ENCODE assay signal across 1 fruit fly cellular context in the genomic region with DNA sequence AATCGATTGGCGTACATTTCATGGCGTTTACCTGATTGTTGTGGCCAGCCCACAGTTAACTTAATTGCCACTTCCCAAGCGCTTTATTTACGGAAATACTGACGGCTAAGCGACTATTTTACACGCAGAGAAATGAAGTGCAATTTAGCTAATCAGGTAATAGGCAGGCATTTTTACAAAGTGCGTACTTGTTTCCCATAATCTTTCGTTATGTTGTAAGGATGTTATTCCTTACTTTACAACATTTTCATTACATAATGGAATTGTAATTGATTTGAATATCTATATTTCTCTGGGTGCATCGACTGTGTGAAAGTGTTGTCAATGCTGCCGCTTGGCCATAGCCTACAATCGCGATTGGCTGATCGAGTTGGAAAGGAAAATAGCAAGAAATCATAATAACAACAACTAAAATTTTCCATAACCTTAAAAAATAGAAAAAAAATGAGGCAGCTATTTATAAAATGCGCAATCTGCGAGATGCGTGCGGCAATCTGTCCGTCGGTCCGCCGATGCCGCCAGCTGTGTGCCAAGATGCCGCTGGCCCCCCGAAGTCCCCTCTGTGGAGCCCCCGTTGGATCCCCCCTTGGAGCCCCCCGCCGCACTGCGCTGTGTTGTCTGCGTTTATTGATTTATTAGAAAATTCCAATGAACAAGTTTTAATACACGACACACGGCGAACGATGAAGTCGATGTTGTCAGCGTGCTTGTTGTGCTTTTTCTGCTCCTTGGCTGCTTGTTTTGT.
TF ChIP-seq lines count a peak whose summit lies in the region.

No protein-coding gene starts in this region.

TF ChIP-seq in whole organism, embryonic, 481 proteins besides CTCF, POLR2A, EP300 and RAD21 (continued from another document and continues in another):
- TF ChIP-seq Jarid2 (GFP tag; optimal IDR thresholded peaks at IDR 0.05; lab: Kevin White, UChicago) = no peak
- peak; percentile 44 for TF ChIP-seq bab2 (GFP tag; optimal IDR thresholded peaks at IDR 0.05; lab: Kevin White, UChicago)
- peak; percentile 91 for TF ChIP-seq Ets65A (GFP tag; lab: Kevin White, UChicago)
- TF ChIP-seq mam (GFP tag; optimal IDR thresholded peaks at IDR 0.05; lab: Kevin White, UChicago) = peak; percentile 35
- no peak for TF ChIP-seq Six4 (GFP tag; optimal IDR thresholded peaks at IDR 0.05; lab: Kevin White, UChicago)
- TF ChIP-seq CG12659 (GFP tag; optimal IDR thresholded peaks at IDR 0.05; lab: Kevin White, UChicago) = peak; percentile 24
- TF ChIP-seq nmo (GFP tag; optimal IDR thresholded peaks at IDR 0.05; lab: Kevin White, UChicago) = peak; percentile 58
- TF ChIP-seq CG13894 (tag; optimal IDR thresholded peaks at IDR 0.05; lab: Kevin White, UChicago) = no peak
- TF ChIP-seq CG4617 (GFP tag; optimal IDR thresholded peaks at IDR 0.05; lab: Kevin White, UChicago; ENCODE audit: borderline replicate concordance) = no peak
- TF ChIP-seq HLH3B (GFP tag; IDR thresholded peaks at IDR 0.05; lab: Robert Waterston, UW) = peak; percentile 72
- no peak for TF ChIP-seq HLH4C (GFP tag; IDR thresholded peaks at IDR 0.05; lab: Robert Waterston, UW; ENCODE audit: partially characterized antibody)
- TF ChIP-seq CG9609 (GFP tag; optimal IDR thresholded peaks at IDR 0.05; lab: Kevin White, UChicago) = peak; percentile 37
- peak; percentile 5 for TF ChIP-seq CG10267 (tag; optimal IDR thresholded peaks at IDR 0.05; lab: Kevin White, UChicago)
- TF ChIP-seq jing (GFP tag; optimal IDR thresholded peaks at IDR 0.05; lab: Kevin White, UChicago) = peak; percentile 31
- peak; percentile 36 for TF ChIP-seq fd3F (GFP tag; optimal IDR thresholded peaks at IDR 0.05; lab: Kevin White, UChicago)
- TF ChIP-seq lola (GFP tag; optimal IDR thresholded peaks at IDR 0.05; lab: Kevin White, UChicago) = no peak
- TF ChIP-seq Mes4 (GFP tag; optimal IDR thresholded peaks at IDR 0.05; lab: Kevin White, UChicago) = peak; percentile 36
- TF ChIP-seq CG10959 (GFP tag; IDR thresholded peaks at IDR 0.05; lab: Robert Waterston, UW) = no peak
- TF ChIP-seq gfzf (GFP tag; optimal IDR thresholded peaks at IDR 0.05; lab: Kevin White, UChicago) = no peak
- peak; percentile 61 for TF ChIP-seq az2 (GFP tag; optimal IDR thresholded peaks at IDR 0.05; lab: Kevin White, UChicago)
- TF ChIP-seq onecut (GFP tag; IDR thresholded peaks at IDR 0.05; lab: Robert Waterston, UW) = 0 out of 2 replicates have a peak, but pooled peaks have one; percentile 32
- TF ChIP-seq CG12219 (GFP tag; optimal IDR thresholded peaks at IDR 0.05; lab: Kevin White, UChicago) = peak; percentile 52
- TF ChIP-seq Myb (GFP tag; optimal IDR thresholded peaks at IDR 0.05; lab: Kevin White, UChicago) = peak; percentile 22
- TF ChIP-seq sob (GFP tag; IDR thresholded peaks at IDR 0.05; lab: Robert Waterston, UW) = peak; percentile 46; the same call in 1 of the 2 replicates
- TF ChIP-seq Xbp1 (GFP tag; optimal IDR thresholded peaks at IDR 0.05; lab: Kevin White, UChicago) = peak; percentile 69
- TF ChIP-seq esg (GFP tag; conservative IDR thresholded peaks at IDR 0.05; lab: Robert Waterston, UW) = peak; percentile 42
- TF ChIP-seq nom (GFP tag; optimal IDR thresholded peaks at IDR 0.05; lab: Kevin White, UChicago) = peak; percentile 33
- no peak for TF ChIP-seq Lhr (GFP tag; optimal IDR thresholded peaks at IDR 0.05; lab: Kevin White, UChicago)
- peak; percentile 40 for TF ChIP-seq Hr3 (GFP tag; optimal IDR thresholded peaks at IDR 0.05; lab: Kevin White, UChicago)
- TF ChIP-seq br (optimal IDR thresholded peaks at IDR 0.05; lab: Kevin White, UChicago) = no peak
- TF ChIP-seq dimm (GFP tag; IDR thresholded peaks at IDR 0.05; lab: Robert Waterston, UW) = peak; percentile 30; the same call in 1 of the 2 replicates
- peak; percentile 51 to 81 for TF ChIP-seq Pdp1 (GFP tag; optimal IDR thresholded peaks at IDR 0.05; lab: Kevin White, UChicago)
- peak; percentile 17 for TF ChIP-seq Dad (GFP tag; optimal IDR thresholded peaks at IDR 0.05; lab: Kevin White, UChicago)
- TF ChIP-seq Vsx1 (GFP tag; optimal IDR thresholded peaks at IDR 0.05; lab: Kevin White, UChicago) = no peak
- peak; percentile 61 for TF ChIP-seq Abd-B (GFP tag; optimal IDR thresholded peaks at IDR 0.05; lab: Kevin White, UChicago)
- TF ChIP-seq Gug (GFP tag; IDR thresholded peaks at IDR 0.05; lab: Robert Waterston, UW) = peak; percentile 39; the same call in 1 of the 4 replicates
- TF ChIP-seq CG9817 (tag; optimal IDR thresholded peaks at IDR 0.05; lab: Kevin White, UChicago) = peak; percentile 47
- peak; percentile 55 for TF ChIP-seq Antp (GFP tag; optimal IDR thresholded peaks at IDR 0.05; lab: Kevin White, UChicago)
- TF ChIP-seq disco-r (GFP tag; optimal IDR thresholded peaks at IDR 0.05; lab: Kevin White, UChicago) = no peak
- TF ChIP-seq nau (GFP tag; optimal IDR thresholded peaks at IDR 0.05; lab: Kevin White, UChicago) = peak; percentile 32
- TF ChIP-seq kay (GFP tag; optimal IDR thresholded peaks at IDR 0.05; lab: Kevin White, UChicago) = no peak
- TF ChIP-seq Lpt (GFP tag; optimal IDR thresholded peaks at IDR 0.05; lab: Kevin White, UChicago) = no peak
- no peak for TF ChIP-seq CG17612 (GFP tag; IDR thresholded peaks at IDR 0.05; lab: Robert Waterston, UW)
- no peak for TF ChIP-seq sqz (GFP tag; optimal IDR thresholded peaks at IDR 0.05; lab: Kevin White, UChicago)
- no peak for TF ChIP-seq eyg (GFP tag; optimal IDR thresholded peaks at IDR 0.05; lab: Kevin White, UChicago)
- TF ChIP-seq Blimp-1 (GFP tag; optimal IDR thresholded peaks at IDR 0.05; lab: Kevin White, UChicago) = peak; percentile 70
- TF ChIP-seq E2f2 (GFP tag; IDR thresholded peaks at IDR 0.05; lab: Robert Waterston, UW) = no peak
- no peak for TF ChIP-seq CG10462 (GFP tag; optimal IDR thresholded peaks at IDR 0.05; lab: Kevin White, UChicago)
- peak; percentile 80 for TF ChIP-seq Med (GFP tag; lab: Kevin White, UChicago)
- TF ChIP-seq CG2889 (GFP tag; IDR thresholded peaks at IDR 0.05; lab: Robert Waterston, UW) = no peak
- TF ChIP-seq emc (GFP tag; optimal IDR thresholded peaks at IDR 0.05; lab: Kevin White, UChicago) = no peak
- TF ChIP-seq Sox102F (GFP tag; optimal IDR thresholded peaks at IDR 0.05; lab: Kevin White, UChicago) = peak; percentile 85
- TF ChIP-seq row (GFP tag; IDR thresholded peaks at IDR 0.05; lab: Robert Waterston, UW) = peak; percentile 62
- TF ChIP-seq da (GFP tag; optimal IDR thresholded peaks at IDR 0.05; lab: Kevin White, UChicago) = no peak
- TF ChIP-seq H2.0 (GFP tag; IDR thresholded peaks at IDR 0.05; lab: Robert Waterston, UW) = peak; percentile 47
- no peak for TF ChIP-seq CG6654 (GFP tag; optimal IDR thresholded peaks at IDR 0.05; lab: Kevin White, UChicago)
- TF ChIP-seq Hr78 (GFP tag; optimal IDR thresholded peaks at IDR 0.05; lab: Kevin White, UChicago) = no peak
- no peak for TF ChIP-seq CG42726 (GFP tag; IDR thresholded peaks at IDR 0.05; lab: Robert Waterston, UW; ENCODE audit: partially characterized antibody)
- no peak for TF ChIP-seq CG9797 (GFP tag; optimal IDR thresholded peaks at IDR 0.05; lab: Kevin White, UChicago)
- no peak for TF ChIP-seq hkb (optimal IDR thresholded peaks at IDR 0.05; lab: Kevin White, UChicago)
- peak; percentile 63 for TF ChIP-seq hkb (GFP tag; IDR thresholded peaks at IDR 0.05; lab: Robert Waterston, UW)
- TF ChIP-seq CG30431 (GFP tag; optimal IDR thresholded peaks at IDR 0.05; lab: Kevin White, UChicago) = no peak
- no peak for TF ChIP-seq CG10147 (GFP tag; optimal IDR thresholded peaks at IDR 0.05; lab: Kevin White, UChicago)
- peak; percentile 38 for TF ChIP-seq CG4424 (GFP tag; optimal IDR thresholded peaks at IDR 0.05; lab: Kevin White, UChicago)
- peak; percentile 45; the same call in 1 of the 2 replicates for TF ChIP-seq CG1024 (GFP tag; IDR thresholded peaks at IDR 0.05; lab: Robert Waterston, UW)
- peak; percentile 47 for TF ChIP-seq CG16863 (GFP tag; optimal IDR thresholded peaks at IDR 0.05; lab: Kevin White, UChicago)
- TF ChIP-seq Hsf (GFP tag; optimal IDR thresholded peaks at IDR 0.05; lab: Kevin White, UChicago) = peak; percentile 56
- peak; percentile 30 to 48 for TF ChIP-seq chif (GFP tag; optimal IDR thresholded peaks at IDR 0.05; lab: Kevin White, UChicago)
- peak; percentile 62 for TF ChIP-seq CG2678 (tag; optimal IDR thresholded peaks at IDR 0.05; lab: Kevin White, UChicago)
- TF ChIP-seq dmrt99B (tag; optimal IDR thresholded peaks at IDR 0.05; lab: Kevin White, UChicago) = peak; percentile 82
- peak; percentile 40; the same call in 1 of the 2 replicates for TF ChIP-seq Awh (GFP tag; IDR thresholded peaks at IDR 0.05; lab: Robert Waterston, UW)
- no peak for TF ChIP-seq knrl (GFP tag; IDR thresholded peaks at IDR 0.05; lab: Robert Waterston, UW; ENCODE audit: partially characterized antibody)
- peak; percentile 38; the same call in 1 of the 2 replicates for TF ChIP-seq CG6689 (GFP tag; IDR thresholded peaks at IDR 0.05; lab: Robert Waterston, UW)
- peak; percentile 33; the same call in 1 of the 3 replicates for TF ChIP-seq sr (GFP tag; IDR thresholded peaks at IDR 0.05; lab: Robert Waterston, UW)
- peak; percentile 13; the same call in 1 of the 2 replicates for TF ChIP-seq danr (GFP tag; IDR thresholded peaks at IDR 0.05; lab: Robert Waterston, UW)
- TF ChIP-seq dmrt11E (tag; optimal IDR thresholded peaks at IDR 0.05; lab: Kevin White, UChicago) = no peak
- peak; percentile 65; the same call in 2 of the 3 replicates for TF ChIP-seq CG34422 (GFP tag; IDR thresholded peaks at IDR 0.05; lab: Robert Waterston, UW)
- 0 out of 2 replicates have a peak, but pooled peaks have one; percentile 11 for TF ChIP-seq dati (GFP tag; IDR thresholded peaks at IDR 0.05; lab: Robert Waterston, UW)
- no peak for TF ChIP-seq lov (optimal IDR thresholded peaks at IDR 0.05; lab: Kevin White, UChicago)
- TF ChIP-seq lov (GFP tag; IDR thresholded peaks at IDR 0.05; lab: Robert Waterston, UW) = no peak
- TF ChIP-seq CG1603 (tag; optimal IDR thresholded peaks at IDR 0.05; lab: Kevin White, UChicago) = peak; percentile 80
- peak; percentile 65 for TF ChIP-seq CG17328 (GFP tag; IDR thresholded peaks at IDR 0.05; lab: Robert Waterston, UW)
- TF ChIP-seq slp2 (GFP tag; optimal IDR thresholded peaks at IDR 0.05; lab: Kevin White, UChicago) = peak; percentile 20
- no peak for TF ChIP-seq CG16813 (GFP tag; IDR thresholded peaks at IDR 0.05; lab: Robert Waterston, UW; ENCODE audit: partially characterized antibody)
- no peak for TF ChIP-seq Kr (GFP tag; optimal IDR thresholded peaks at IDR 0.05; lab: Kevin White, UChicago)
- TF ChIP-seq Trl (optimal IDR thresholded peaks at IDR 0.05; lab: Kevin White, UChicago) = no peak
- peak; percentile 38 for TF ChIP-seq Trl (GFP tag; optimal IDR thresholded peaks at IDR 0.05; lab: Kevin White, UChicago)
- no peak for TF ChIP-seq Nf-YC (tag; optimal IDR thresholded peaks at IDR 0.05; lab: Kevin White, UChicago)
- peak; percentile 27 for TF ChIP-seq CG10209 (GFP tag; optimal IDR thresholded peaks at IDR 0.05; lab: Kevin White, UChicago)
- TF ChIP-seq zen (tag; optimal IDR thresholded peaks at IDR 0.05; lab: Kevin White, UChicago) = no peak
- peak; percentile 10; the same call in 1 of the 2 replicates for TF ChIP-seq al (GFP tag; IDR thresholded peaks at IDR 0.05; lab: Robert Waterston, UW)
- peak; percentile 28 for TF ChIP-seq CG1647 (GFP tag; optimal IDR thresholded peaks at IDR 0.05; lab: Kevin White, UChicago)
- TF ChIP-seq abd-A (tag; optimal IDR thresholded peaks at IDR 0.05; lab: Kevin White, UChicago) = no peak
- no peak for TF ChIP-seq CG7745 (tag; optimal IDR thresholded peaks at IDR 0.05; lab: Kevin White, UChicago)
- TF ChIP-seq kah (GFP tag; optimal IDR thresholded peaks at IDR 0.05; lab: Kevin White, UChicago) = no peak
- TF ChIP-seq CG8089 (GFP tag; optimal IDR thresholded peaks at IDR 0.05; lab: Kevin White, UChicago) = peak; percentile 60
- TF ChIP-seq tgo (GFP tag; IDR thresholded peaks at IDR 0.05; lab: Robert Waterston, UW) = peak; percentile 34; the same call in 2 of the 3 replicates
- TF ChIP-seq sisA (GFP tag; IDR thresholded peaks at IDR 0.05; lab: Robert Waterston, UW) = peak; percentile 68
- no peak for TF ChIP-seq CG31365 (tag; optimal IDR thresholded peaks at IDR 0.05; lab: Kevin White, UChicago)
- peak; percentile 53 for TF ChIP-seq CG12769 (tag; optimal IDR thresholded peaks at IDR 0.05; lab: Kevin White, UChicago)
- no peak for TF ChIP-seq CG8359 (GFP tag; optimal IDR thresholded peaks at IDR 0.05; lab: Kevin White, UChicago; ENCODE audit: borderline replicate concordance)
- peak; percentile 18 for TF ChIP-seq zfh2 (GFP tag; optimal IDR thresholded peaks at IDR 0.05; lab: Kevin White, UChicago)
- TF ChIP-seq zfh1 (GFP tag; IDR thresholded peaks at IDR 0.05; lab: Robert Waterston, UW) = no peak
- TF ChIP-seq Hmx (GFP tag; optimal IDR thresholded peaks at IDR 0.05; lab: Kevin White, UChicago) = no peak
- TF ChIP-seq ara (GFP tag; IDR thresholded peaks at IDR 0.05; lab: Robert Waterston, UW) = 0 out of 2 replicates have a peak, but pooled peaks have one; percentile 17
- peak; percentile 59 for TF ChIP-seq Asciz (GFP tag; optimal IDR thresholded peaks at IDR 0.05; lab: Kevin White, UChicago)
- TF ChIP-seq fd96Cb (tag; optimal IDR thresholded peaks at IDR 0.05; lab: Kevin White, UChicago) = peak; percentile 65
- peak; percentile 51 for TF ChIP-seq ewg (GFP tag; optimal IDR thresholded peaks at IDR 0.05; lab: Kevin White, UChicago)
- TF ChIP-seq fd64A (GFP tag; optimal IDR thresholded peaks at IDR 0.05; lab: Kevin White, UChicago) = no peak
- no peak for TF ChIP-seq CG33557 (GFP tag; optimal IDR thresholded peaks at IDR 0.05; lab: Kevin White, UChicago)
- peak; percentile 9 for TF ChIP-seq HLH54F (GFP tag; optimal IDR thresholded peaks at IDR 0.05; lab: Kevin White, UChicago)
- no peak for TF ChIP-seq CG4707 (GFP tag; optimal IDR thresholded peaks at IDR 0.05; lab: Kevin White, UChicago)
- TF ChIP-seq pnt (GFP tag; optimal IDR thresholded peaks at IDR 0.05; lab: Kevin White, UChicago) = peak; percentile 44
- TF ChIP-seq lab (GFP tag; optimal IDR thresholded peaks at IDR 0.05; lab: Kevin White, UChicago) = peak; percentile 62
- TF ChIP-seq CG11723 (GFP tag; optimal IDR thresholded peaks at IDR 0.05; lab: Kevin White, UChicago) = no peak
- TF ChIP-seq CG4404 (GFP tag; IDR thresholded peaks at IDR 0.05; lab: Robert Waterston, UW) = no peak
- peak; percentile 57 to 63 for TF ChIP-seq dpn (GFP tag; optimal IDR thresholded peaks at IDR 0.05; lab: Kevin White, UChicago)
- peak; percentile 44 for TF ChIP-seq Sox100B (GFP tag; optimal IDR thresholded peaks at IDR 0.05; lab: Kevin White, UChicago)
- TF ChIP-seq ab (GFP tag; optimal IDR thresholded peaks at IDR 0.05; lab: Kevin White, UChicago) = no peak
- no peak for TF ChIP-seq Sin3A (optimal IDR thresholded peaks at IDR 0.05; lab: Kevin White, UChicago)
- TF ChIP-seq CG17359 (tag; optimal IDR thresholded peaks at IDR 0.05; lab: Kevin White, UChicago) = peak; percentile 75
- no peak for TF ChIP-seq CG9932 (GFP tag; IDR thresholded peaks at IDR 0.05; lab: Robert Waterston, UW)
- no peak for TF ChIP-seq klu (GFP tag; IDR thresholded peaks at IDR 0.05; lab: Robert Waterston, UW)
